Worm (Caenorhabditis elegans): ENCODE data around the gene AH9.3.

The AH9.3 gene

DNA sequence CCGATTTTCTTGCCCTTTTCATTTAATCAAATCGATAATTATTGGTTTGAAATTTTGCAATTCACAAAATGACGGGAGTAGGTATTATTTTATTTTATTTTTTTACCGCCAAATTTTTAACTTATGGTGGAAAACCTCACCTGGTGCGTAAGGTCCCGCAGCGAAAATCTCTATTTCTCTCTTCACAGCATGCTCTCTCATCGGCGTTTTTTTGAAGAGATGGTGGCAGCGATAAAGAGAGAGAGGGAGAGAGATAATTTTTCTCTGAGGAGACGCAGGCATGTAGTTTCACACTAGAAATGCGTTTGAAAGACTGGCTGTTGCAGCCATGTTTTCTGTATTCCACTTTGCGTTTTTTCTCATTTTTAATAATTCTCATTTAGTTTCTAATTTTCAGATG, 27.0 kb downstream of the AH9.3 start, which contains the start of gene T14F9.2:
Gene T14F9.2 (plus strand): TSS at position 396 of the 400 bp plus-strand sequence.
- TF ChIP-seq him-1 (tag; optimal IDR thresholded peaks at IDR 0.05) (no peak), F33H1.4 (GFP tag; IDR thresholded peaks at IDR 0.05) (peak; percentile 42; the same call in 1 of the 2 replicates), lag-1 (GFP tag; IDR thresholded peaks at IDR 0.05) (no peak), lin-40 (tag; optimal IDR thresholded peaks at IDR 0.05) (peak; percentile 19), lir-1 (GFP tag; conservative IDR thresholded peaks at IDR 0.05) (no peak), hmg-1.2 (GFP tag; IDR thresholded peaks at IDR 0.05) (peak; percentile 84), lin-54 (GFP tag; optimal IDR thresholded peaks at IDR 0.05) (no peak), B0336.3 (GFP tag; IDR thresholded peaks at IDR 0.05) (no peak), efl-1 (GFP tag; optimal IDR thresholded peaks at IDR 0.05) (peak; percentile 14), lsl-1 (GFP tag; optimal IDR thresholded peaks at IDR 0.05) (no peak), nhr-80 (tag; optimal IDR thresholded peaks at IDR 0.05) (peak; percentile 11)

DNA sequence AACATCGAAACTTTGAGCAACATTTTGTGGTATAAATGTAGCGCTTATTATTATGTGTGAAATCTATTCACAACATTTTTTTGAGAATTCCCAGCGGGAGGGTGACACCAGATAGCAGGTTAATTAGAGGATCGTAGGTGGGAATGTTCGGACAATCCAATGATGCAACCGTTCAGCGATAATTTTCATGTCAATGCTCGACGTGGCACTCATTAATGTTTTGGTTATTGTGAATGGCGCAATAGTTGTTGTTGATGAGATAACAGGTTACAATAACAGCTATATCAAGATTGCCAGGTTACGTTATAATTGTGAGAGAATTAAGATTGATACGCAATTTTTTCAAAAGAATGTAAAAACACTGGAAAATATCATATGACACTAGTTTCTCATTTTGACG, 29.6 kb downstream of the AH9.3 start:
- TF ChIP-seq nfya-1 (tag; optimal IDR thresholded peaks at IDR 0.05; ENCODE audit: borderline replicate concordance, insufficient read depth) = no peak
- TF ChIP-seq hmg-20 (GFP tag; IDR thresholded peaks at IDR 0.05) = no peak
- no peak for TF ChIP-seq ZK185.1 (tag; optimal IDR thresholded peaks at IDR 0.05; ENCODE audit: poor library complexity, severe bottlenecking)
- no peak for TF ChIP-seq tbx-9 (tag; optimal IDR thresholded peaks at IDR 0.05; ENCODE audit: borderline replicate concordance)
- TF ChIP-seq B0336.3 (GFP tag; IDR thresholded peaks at IDR 0.05) = no peak
- no peak for TF ChIP-seq repo-1 (tag; optimal IDR thresholded peaks at IDR 0.05)
- TF ChIP-seq F23B12.7 (tag; optimal IDR thresholded peaks at IDR 0.05; ENCODE audit: insufficient read depth) = no peak
- TF ChIP-seq F57A8.1 (GFP tag; optimal IDR thresholded peaks at IDR 0.05) = no peak
- no peak for TF ChIP-seq D2030.7 (GFP tag; IDR thresholded peaks at IDR 0.05)
- no peak for TF ChIP-seq aptf-2 (GFP tag; conservative IDR thresholded peaks at IDR 0.05)
- TF ChIP-seq nhr-90 (tag; optimal IDR thresholded peaks at IDR 0.05) = no peak

DNA sequence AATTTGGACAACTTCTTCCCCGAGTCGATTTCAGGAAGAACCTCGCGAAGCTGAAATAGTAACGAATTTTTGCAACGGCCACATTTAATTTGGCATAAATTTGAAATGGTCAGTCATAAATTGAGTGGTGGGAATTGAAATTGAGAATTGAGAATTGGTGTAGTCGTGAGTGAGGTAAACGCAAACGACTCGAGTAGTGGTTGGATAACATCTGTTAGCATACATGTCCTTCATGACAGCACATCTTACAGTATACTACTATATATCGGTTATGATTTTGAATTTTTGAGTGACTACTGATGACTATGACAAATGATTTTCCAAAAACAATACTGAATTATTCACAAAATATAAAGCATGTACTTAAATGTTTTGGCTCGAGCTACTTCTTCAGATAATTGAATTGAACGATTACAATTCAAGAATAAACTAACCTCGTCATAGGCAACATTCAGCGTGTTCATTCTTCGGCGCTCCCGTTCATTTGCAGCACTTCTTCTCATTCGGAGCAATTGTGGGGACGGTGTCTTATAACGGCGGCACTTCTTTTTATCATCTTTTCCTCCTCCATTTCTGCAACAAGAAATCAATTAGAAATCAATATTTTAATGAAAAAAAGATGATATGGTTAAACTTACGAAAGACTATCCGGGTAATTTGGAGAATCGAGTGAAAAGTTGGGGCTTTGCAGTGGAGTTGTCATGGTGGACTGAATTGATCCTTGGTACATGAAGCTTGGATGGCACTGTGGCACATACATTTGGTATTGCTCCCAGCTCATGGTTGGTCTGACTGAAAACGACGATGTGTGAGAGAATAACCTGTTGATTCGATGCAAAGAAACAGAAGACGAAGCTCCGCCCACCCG, 31.4 kb downstream of the AH9.3 start, which contains the start of gene lin-32:
Gene lin-32 (minus strand): TSS at position 818 of the 868 bp plus-strand sequence.
- TF ChIP-seq attf-3 (GFP tag; conservative IDR thresholded peaks at IDR 0.05) = no peak
- TF ChIP-seq ceh-27 (GFP tag; optimal IDR thresholded peaks at IDR 0.05) = no peak
- TF ChIP-seq lin-54 (GFP tag; optimal IDR thresholded peaks at IDR 0.05) = no peak
- TF ChIP-seq athp-1 (tag; optimal IDR thresholded peaks at IDR 0.05) = no peak
- no peak for TF ChIP-seq sdz-38 (tag; optimal IDR thresholded peaks at IDR 0.05)
- TF ChIP-seq xnd-1 (tag; optimal IDR thresholded peaks at IDR 0.05) = no peak
- no peak for TF ChIP-seq K11D2.4 (GFP tag; IDR thresholded peaks at IDR 0.05)
- TF ChIP-seq B0035.1 (tag; optimal IDR thresholded peaks at IDR 0.05) = no peak
- no peak for TF ChIP-seq T07F8.4 (tag; optimal IDR thresholded peaks at IDR 0.05)
- TF ChIP-seq dpl-1 (GFP tag; optimal IDR thresholded peaks at IDR 0.05) = no peak
- no peak for TF ChIP-seq Y67H2A.10 (GFP tag; conservative IDR thresholded peaks at IDR 0.05)

DNA sequence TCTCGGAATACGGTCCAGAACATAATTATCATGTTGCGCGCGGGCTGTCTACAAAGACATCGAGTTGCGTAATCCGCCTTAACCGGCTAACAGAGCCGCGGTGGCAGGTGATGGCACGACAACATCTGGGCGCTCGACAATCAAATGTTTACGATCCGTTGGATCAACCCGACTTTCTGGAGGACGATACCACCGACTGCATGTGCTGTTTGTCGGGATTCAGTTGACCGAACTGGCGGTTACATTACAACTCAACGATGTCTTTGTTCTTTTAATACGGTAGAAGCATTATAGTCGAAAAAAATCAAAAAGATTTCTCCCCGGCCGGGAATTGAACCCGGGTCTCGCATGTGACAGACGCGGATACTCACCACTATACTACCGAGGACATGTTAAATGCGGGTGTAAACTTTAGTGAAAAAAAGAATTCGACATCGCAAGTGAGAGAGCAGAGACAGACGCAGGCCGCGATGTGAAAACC, 34.0 kb downstream of the AH9.3 start:
- TF ChIP-seq chd-7 (tag; optimal IDR thresholded peaks at IDR 0.05) (peak; percentile 52), lag-1 (GFP tag; IDR thresholded peaks at IDR 0.05) (no peak), ztf-3 (GFP tag; optimal IDR thresholded peaks at IDR 0.05) (no peak), T07F8.4 (tag; optimal IDR thresholded peaks at IDR 0.05) (peak; percentile 55), nhr-90 (tag; optimal IDR thresholded peaks at IDR 0.05) (peak; percentile 87), cebp-1 (GFP tag; IDR thresholded peaks at IDR 0.05) (0 out of 2 replicates have a peak, but pooled peaks have one; percentile 10), cebp-1 (tag; optimal IDR thresholded peaks at IDR 0.05) (peak; percentile 68), lin-40 (tag; optimal IDR thresholded peaks at IDR 0.05) (peak; percentile 75), snpc-3.4 (tag; optimal IDR thresholded peaks at IDR 0.05) (peak; percentile 60), C06A6.2 (GFP tag; conservative IDR thresholded peaks at IDR 0.05) (peak; percentile 57; the same call in 1 of the 2 replicates), attf-3 (GFP tag; conservative IDR thresholded peaks at IDR 0.05) (0 out of 2 replicates have a peak, but pooled peaks have one; percentile 39), F37B4.10 (GFP tag; IDR thresholded peaks at IDR 0.05) (no peak), ztf-28 (GFP tag; IDR thresholded peaks at IDR 0.05) (peak; percentile 54; the same call in 1 of the 2 replicates), F10E7.11 (tag; optimal IDR thresholded peaks at IDR 0.05) (peak; percentile 46), rec-8 (tag; optimal IDR thresholded peaks at IDR 0.05) (peak; percentile 67 to 83), T26A5.8 (tag; optimal IDR thresholded peaks at IDR 0.05) (no peak)

Data from whole organism, young adult.